Worm (Caenorhabditis elegans): ENCODE measurements around the gene pals-23.
"Not testable (repeated sequence)": the region's sequence is repeated elsewhere in the genome, so short reads cannot be mapped to it uniquely, and the experiment has no call there.

DNA sequence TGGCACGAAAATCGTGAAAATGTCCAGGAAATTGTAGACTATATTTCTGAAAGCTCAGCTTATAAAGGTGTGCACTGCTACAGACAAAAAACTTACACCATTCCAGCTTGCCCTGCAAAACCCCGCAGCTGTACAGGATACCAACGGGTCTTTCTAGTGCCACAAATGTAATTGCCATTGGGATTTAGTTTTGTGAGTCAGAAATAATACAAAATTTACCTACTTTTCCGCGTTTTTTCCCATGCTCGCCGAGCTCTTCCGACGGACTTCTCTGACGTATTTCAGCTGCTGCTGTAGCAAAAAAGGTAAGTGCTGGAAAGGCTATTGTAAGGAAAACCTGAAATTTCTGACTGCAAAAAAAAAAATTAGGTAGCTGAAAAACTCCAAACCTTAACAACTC lies 27.6 kb upstream of the pals-23 start, which contains the start of gene C29F9.8:
- TF ChIP-seq dao-5, him-1 (tag; optimal IDR thresholded peaks at IDR 0.05): not testable (repeated sequence)
